Fruit fly (Drosophila melanogaster): ENCODE data around the gene RpL28.

dm6 chr3L:3197464-3197863, 25.3 kb downstream of the RpL28 start, which contains the start of gene CG14966:
- TF ChIP-seq CG8478 (optimal IDR thresholded peaks at IDR 0.05) (no peak), usp (GFP tag; optimal IDR thresholded peaks at IDR 0.05) (no peak), psq (optimal IDR thresholded peaks at IDR 0.05) (no peak), pan (optimal IDR thresholded peaks at IDR 0.05) (no peak)
